Worm (Caenorhabditis elegans) whole organism, early embryonic: ENCODE results near the gene ztf-13.

Experiments used
- B0310.2 ChIP-seq: sonication (generic microtip); optimal IDR thresholded peaks from 2 replicates; lab custom pipeline; 2016; ENCODE audit warnings: mild to moderate bottlenecking, missing genetic modification characterization, missing compliant biosample characterization
- F13C5.2 ChIP-seq: sonication (generic microtip); optimal IDR thresholded peaks from 2 replicates; lab custom pipeline; 2017; ENCODE audit warnings: mild to moderate bottlenecking, missing genetic modification characterization, inconsistent platforms, missing compliant biosample characterization
- aly-1 ChIP-seq: sonication (generic microtip); optimal IDR thresholded peaks from 2 replicates; lab custom pipeline; 2016; ENCODE audit warnings: missing genetic modification characterization, missing compliant biosample characterization
- ama-1 ChIP-seq: fragments of 150-350 bp; optimal IDR thresholded peaks from 2 replicates; lab custom pipeline; 2014
- ceh-13 ChIP-seq: fragments of 200-800 bp; sonication (Bioruptor generic); optimal IDR thresholded peaks from 2 replicates; lab custom pipeline; 2018; ENCODE audit warnings: mild to moderate bottlenecking, missing genetic modification characterization, missing compliant biosample characterization
- ceh-36 ChIP-seq: sonication (generic microtip); optimal IDR thresholded peaks from 2 replicates; lab custom pipeline; 2016; ENCODE audit warnings: missing genetic modification characterization, inconsistent platforms, missing compliant biosample characterization
- flt-1 ChIP-seq: fragments of 200-800 bp; sonication (Bioruptor generic); IDR thresholded peaks from 2 replicates; pipeline ENCODE4 v1.3.6; 2022; ENCODE audit warnings: missing genetic modification characterization, missing compliant biosample characterization
- hmbx-1 ChIP-seq: sonication (generic microtip); optimal IDR thresholded peaks from 2 replicates; lab custom pipeline; 2016; ENCODE audit warnings: mild to moderate bottlenecking, missing genetic modification characterization, missing compliant biosample characterization
- hmg-4 ChIP-seq: fragments of 200-800 bp; sonication (Bioruptor generic); optimal IDR thresholded peaks from 2 replicates; lab custom pipeline; 2018; ENCODE audit warnings: mild to moderate bottlenecking, missing genetic modification characterization, missing compliant biosample characterization
- hnd-1 ChIP-seq: sonication (generic microtip); optimal IDR thresholded peaks from 2 replicates; lab custom pipeline; 2016; ENCODE audit warnings: missing genetic modification characterization, missing compliant biosample characterization
- pes-1 ChIP-seq: fragments of 200-800 bp; sonication (Bioruptor generic); IDR thresholded peaks from 2 replicates; pipeline ENCODE4 v1.3.6; 2022; ENCODE audit warnings: missing genetic modification reagents, missing genetic modification characterization, missing compliant biosample characterization
- scrt-1 ChIP-seq: fragments of 200-800 bp; sonication (Bioruptor generic); IDR thresholded peaks from 2 replicates; pipeline ENCODE4 v1.3.6; 2022; ENCODE audit warnings: missing genetic modification characterization, missing compliant biosample characterization
- sea-1 ChIP-seq: fragments of 200-800 bp; sonication (Bioruptor generic); conservative IDR thresholded peaks from 2 replicates; pipeline ENCODE4 v1.3.6; 2022; ENCODE audit warnings: missing genetic modification characterization, missing compliant biosample characterization
- tbx-11 ChIP-seq: fragments of 200-800 bp; sonication (Bioruptor generic); IDR thresholded peaks from 2 replicates; pipeline ENCODE4 v1.3.6; 2022; ENCODE audit warnings: missing genetic modification characterization, missing compliant biosample characterization

- TF ChIP-seq ceh-13 (GFP tag; lab: Kevin White, UChicago) (no peak), B0310.2 (tag; lab: Kevin White, UChicago) (no peak), pes-1 (GFP tag; lab: Robert Waterston, UW) (no peak), tbx-11 (GFP tag; lab: Robert Waterston, UW) (no peak), ama-1 (lab: Kevin White, UChicago) (no peak), ceh-36 (tag; lab: Kevin White, UChicago) (no peak), F13C5.2 (tag; lab: Kevin White, UChicago) (no peak), aly-1 (no peak), sea-1 (GFP tag; lab: Robert Waterston, UW) (no peak), hmbx-1 (tag; lab: Kevin White, UChicago) (no peak), hnd-1 (no peak), flt-1 (GFP tag; lab: Robert Waterston, UW) (no peak), scrt-1 (GFP tag; lab: Robert Waterston, UW) (no peak), hmg-4 (no peak)
Observed at ce11 chrX:3080825-3081224, 21.1 kb downstream of the ztf-13 start, which contains the start of gene twk-16.
